Fruit fly (Drosophila melanogaster) whole organism, embryonic: ENCODE measurements around the gene Adgf-C.

Experiments
- Asciz ChIP-seq: fragments of 200-800 bp; sonication (Bioruptor generic); optimal IDR thresholded peaks from 2 replicates; lab custom pipeline; 2017; ENCODE audit warnings: missing biosample characterization, mild to moderate bottlenecking, missing genetic modification characterization, missing genetic modification reagents
- Blimp-1 ChIP-seq: fragments of 200-800 bp; sonication (Bioruptor generic); optimal IDR thresholded peaks from 3 replicates; lab custom pipeline; 2018; ENCODE audit warnings: missing biosample characterization, missing genetic modification characterization, mild to moderate bottlenecking, moderate library complexity, missing genetic modification reagents
- CG10565 ChIP-seq: fragments of 200-800 bp; sonication (Bioruptor generic); optimal IDR thresholded peaks from 3 replicates; lab custom pipeline; 2016; ENCODE audit warnings: missing biosample characterization, mild to moderate bottlenecking, missing genetic modification characterization
- CG10654 ChIP-seq: fragments of 200-800 bp; sonication (Bioruptor generic); optimal IDR thresholded peaks from 2 replicates; lab custom pipeline; 2016; ENCODE audit warnings: missing biosample characterization, missing genetic modification characterization
- CG12659 ChIP-seq: fragments of 200-800 bp; sonication (Bioruptor generic); optimal IDR thresholded peaks from 3 replicates; lab custom pipeline; 2017; ENCODE audit warnings: mild to moderate bottlenecking, missing biosample characterization, missing genetic modification reagents, missing genetic modification characterization
- CG33213 ChIP-seq: fragments of 200-800 bp; sonication (Bioruptor generic); optimal IDR thresholded peaks from 3 replicates; lab custom pipeline; 2016; ENCODE audit warnings: missing biosample characterization, missing genetic modification characterization
- CG3726 ChIP-seq: fragments of 200-800 bp; sonication (Bioruptor generic); IDR thresholded peaks from 3 replicates; pipeline ENCODE4, ENCODE4 v1.3.6; 2022; ENCODE audit warnings: missing biosample characterization, missing genetic modification characterization
- CG4328 ChIP-seq: fragments of 200-800 bp; sonication (Bioruptor generic); optimal IDR thresholded peaks from 3 replicates; lab custom pipeline; 2017; ENCODE audit warnings: missing biosample characterization, missing genetic modification reagents, missing genetic modification characterization
- CG4617 ChIP-seq: fragments of 200-800 bp; sonication (Bioruptor generic); optimal IDR thresholded peaks from 3 replicates; lab custom pipeline; 2016; ENCODE audit warnings: missing biosample characterization, missing genetic modification characterization, borderline replicate concordance
- CG5953 ChIP-seq: fragments of 200-800 bp; sonication (Bioruptor generic); IDR thresholded peaks from 2 replicates; pipeline ENCODE4 v1.3.6; 2022; ENCODE audit warnings: missing biosample characterization, missing genetic modification characterization
- CG6689 ChIP-seq: fragments of 200-800 bp; sonication (Bioruptor generic); IDR thresholded peaks from 2 replicates; pipeline ENCODE4 v1.3.6; 2022; ENCODE audit warnings: missing biosample characterization, missing genetic modification characterization
- CG7839 ChIP-seq: fragments of 200-800 bp; sonication (Bioruptor generic); optimal IDR thresholded peaks from 3 replicates; lab custom pipeline; 2018; ENCODE audit warnings: missing biosample characterization, mild to moderate bottlenecking, missing genetic modification characterization, moderate library complexity
- CG8281 ChIP-seq: fragments of 200-800 bp; sonication (Bioruptor generic); optimal IDR thresholded peaks from 2 replicates; lab custom pipeline; 2018; ENCODE audit warnings: missing biosample characterization, mild to moderate bottlenecking, missing genetic modification characterization, moderate library complexity
- CG8924 ChIP-seq: fragments of 200-800 bp; optimal IDR thresholded peaks from 3 replicates; lab custom pipeline; 2019; ENCODE audit warnings: missing biosample characterization, mild to moderate bottlenecking, missing genetic modification characterization, moderate library complexity
- CG9797 ChIP-seq: fragments of 200-800 bp; sonication (Bioruptor generic); optimal IDR thresholded peaks from 3 replicates; lab custom pipeline; 2018; ENCODE audit warnings: missing biosample characterization, mild to moderate bottlenecking, missing genetic modification characterization
- Dip2 ChIP-seq: fragments of 200-800 bp; sonication (Bioruptor generic); IDR thresholded peaks from 2 replicates; pipeline ENCODE4 v1.3.6; 2022; ENCODE audit warnings: missing biosample characterization, missing genetic modification characterization
- Gug ChIP-seq: fragments of 200-800 bp; sonication (Bioruptor generic); IDR thresholded peaks from 4 replicates; pipeline ENCODE4 v1.3.6; 2022; ENCODE audit warnings: missing biosample characterization, missing genetic modification characterization
- HLHmδ ChIP-seq: fragments of 200-800 bp; sonication (Bioruptor generic); optimal IDR thresholded peaks from 2 replicates; lab custom pipeline; 2018; ENCODE audit warnings: missing biosample characterization, mild to moderate bottlenecking, missing genetic modification characterization, moderate library complexity
- Hey ChIP-seq: fragments of 200-800 bp; sonication (Bioruptor generic); optimal IDR thresholded peaks from 3 replicates; lab custom pipeline; 2018; ENCODE audit warnings: missing biosample characterization, mild to moderate bottlenecking, missing genetic modification characterization
- HmgD ChIP-seq: fragments of 200-800 bp; sonication (Bioruptor generic); optimal IDR thresholded peaks from 3 replicates; lab custom pipeline; 2016; ENCODE audit warnings: missing biosample characterization, missing genetic modification characterization
- Hr39 ChIP-seq: fragments of >200 bp; optimal IDR thresholded peaks from 2 replicates; lab custom pipeline; 2017
- Hr51 ChIP-seq, 2 experiments: fragments of 200-800 bp; sonication (Bioruptor generic); optimal IDR thresholded peaks; 2 replicates in 1 of 2; 3 replicates in 1 of 2; lab custom pipeline; 2016 to 2018; ENCODE audit warnings: missing biosample characterization in 2 of 2, missing genetic modification characterization in 2 of 2, mild to moderate bottlenecking in 1 of 2, moderate library complexity in 1 of 2
- Hr78 ChIP-seq, 2 experiments: fragments of 200-800 bp in 1 of 2; fragments of >200 bp in 1 of 2; sonication (Bioruptor generic) in 1 of 2; optimal IDR thresholded peaks; 2 replicates each; lab custom pipeline; 2017 to 2019; ENCODE audit warnings: missing biosample characterization in 2 of 2, missing genetic modification characterization in 2 of 2, mild to moderate bottlenecking in 1 of 2, moderate library complexity in 1 of 2
- Hsf ChIP-seq: fragments of 200-800 bp; sonication (Bioruptor generic); optimal IDR thresholded peaks from 3 replicates; lab custom pipeline; 2016; ENCODE audit warnings: missing biosample characterization, missing genetic modification characterization
- Jarid2 ChIP-seq: fragments of 200-800 bp; sonication (Bioruptor generic); optimal IDR thresholded peaks from 3 replicates; lab custom pipeline; 2017; ENCODE audit warnings: mild to moderate bottlenecking, missing biosample characterization, missing genetic modification reagents, missing genetic modification characterization
- MESR4 ChIP-seq: fragments of 200-800 bp; sonication (Bioruptor generic); optimal IDR thresholded peaks from 2 replicates; lab custom pipeline; 2018; ENCODE audit warnings: missing biosample characterization, mild to moderate bottlenecking, missing genetic modification characterization, moderate library complexity
- Nf-YA ChIP-seq: fragments of 200-800 bp; sonication (Bioruptor generic); IDR thresholded peaks from 2 replicates; pipeline ENCODE4 v1.3.6; 2022; ENCODE audit warnings: missing biosample characterization, missing genetic modification characterization
- NfI ChIP-seq: fragments of 200-800 bp; sonication (Bioruptor generic); optimal IDR thresholded peaks from 3 replicates; lab custom pipeline; 2018; ENCODE audit warnings: missing biosample characterization, mild to moderate bottlenecking, missing genetic modification characterization, moderate library complexity
- Opbp ChIP-seq: fragments of 200-800 bp; sonication (Bioruptor generic); IDR thresholded peaks from 3 replicates; pipeline ENCODE4 v1.3.6; 2022; ENCODE audit warnings: missing biosample characterization, missing genetic modification characterization; ENCODE audit not compliant: partially characterized antibody
- Sox100B ChIP-seq: fragments of 200-800 bp; sonication (Bioruptor generic); optimal IDR thresholded peaks from 3 replicates; lab custom pipeline; 2018; ENCODE audit warnings: missing biosample characterization, mild to moderate bottlenecking, missing genetic modification characterization
- ap ChIP-seq: fragments of 200-800 bp; sonication (Bioruptor generic); IDR thresholded peaks from 2 replicates; pipeline ENCODE4 v1.3.6; 2022; ENCODE audit warnings: missing biosample characterization, missing genetic modification characterization
- btn ChIP-seq: fragments of 200-800 bp; sonication (Bioruptor generic); optimal IDR thresholded peaks from 2 replicates; lab custom pipeline; 2016; ENCODE audit warnings: missing biosample characterization, missing genetic modification characterization
- ci ChIP-seq: fragments of 200-800 bp; sonication (Bioruptor generic); IDR thresholded peaks from 3 replicates; pipeline ENCODE4 v1.3.6; 2022; ENCODE audit warnings: missing biosample characterization, missing genetic modification characterization
- ewg ChIP-seq: fragments of 200-800 bp; sonication (Bioruptor generic); optimal IDR thresholded peaks from 3 replicates; lab custom pipeline; 2017; ENCODE audit warnings: mild to moderate bottlenecking, missing biosample characterization, missing genetic modification reagents, missing genetic modification characterization
- gcm2 ChIP-seq: fragments of 200-800 bp; sonication (Bioruptor generic); optimal IDR thresholded peaks from 2 replicates; lab custom pipeline; 2016; ENCODE audit warnings: missing biosample characterization, missing genetic modification characterization
- gfzf ChIP-seq: fragments of 200-800 bp; sonication (Bioruptor generic); optimal IDR thresholded peaks from 2 replicates; lab custom pipeline; 2016; ENCODE audit warnings: missing biosample characterization, mild to moderate bottlenecking, missing genetic modification characterization, moderate library complexity
- knrl ChIP-seq: fragments of 200-800 bp; sonication (Bioruptor generic); IDR thresholded peaks from 3 replicates; pipeline ENCODE4 v1.3.6; 2022; ENCODE audit warnings: missing biosample characterization, missing genetic modification characterization; ENCODE audit not compliant: partially characterized antibody
- lilli ChIP-seq: fragments of 200-800 bp; sonication (Bioruptor generic); optimal IDR thresholded peaks from 3 replicates; lab custom pipeline; 2016; ENCODE audit warnings: missing biosample characterization, missing genetic modification characterization
- luna ChIP-seq: fragments of 200-800 bp; sonication (Bioruptor generic); optimal IDR thresholded peaks from 2 replicates; lab custom pipeline; 2016; ENCODE audit warnings: missing biosample characterization, missing genetic modification characterization
- mam ChIP-seq: fragments of 200-800 bp; sonication (Bioruptor generic); optimal IDR thresholded peaks from 3 replicates; lab custom pipeline; 2016; ENCODE audit warnings: missing biosample characterization, missing genetic modification characterization
- org-1 ChIP-seq: fragments of 200-800 bp; sonication (Bioruptor generic); optimal IDR thresholded peaks from 2 replicates; lab custom pipeline; 2017; ENCODE audit warnings: missing biosample characterization, missing genetic modification characterization
- pan ChIP-seq, 4 experiments: fragments of >200 bp in 3 of 4; fragments of 200-800 bp in 1 of 4; sonication (Bioruptor generic) in 1 of 4; optimal IDR thresholded peaks in 3 of 4; IDR thresholded peaks in 1 of 4; 2 replicates each; pipeline versions ENCODE4 v1.3.6 to Lab custom; 2017 to 2022; ENCODE audit warnings: missing biosample characterization in 2 of 4, missing genetic modification characterization in 2 of 4, mixed read lengths in 1 of 4
- pita ChIP-seq: fragments of 200-800 bp; sonication (Bioruptor generic); optimal IDR thresholded peaks from 2 replicates; lab custom pipeline; 2017; ENCODE audit warnings: missing biosample characterization, mild to moderate bottlenecking, missing genetic modification characterization
- pnt ChIP-seq: fragments of 200-800 bp; sonication (Bioruptor generic); optimal IDR thresholded peaks from 3 replicates; lab custom pipeline; 2016; ENCODE audit warnings: missing biosample characterization, missing genetic modification characterization
- pzg ChIP-seq: fragments of 200-800 bp; sonication (Bioruptor generic); optimal IDR thresholded peaks from 3 replicates; lab custom pipeline; 2018; ENCODE audit warnings: missing biosample characterization, mild to moderate bottlenecking, missing genetic modification characterization, moderate library complexity
- scrt ChIP-seq: fragments of 200-800 bp; sonication (Bioruptor generic); optimal IDR thresholded peaks from 2 replicates; lab custom pipeline; 2018; ENCODE audit warnings: missing biosample characterization, mild to moderate bottlenecking, missing genetic modification characterization, moderate library complexity
- tin ChIP-seq: fragments of 200-800 bp; sonication (Bioruptor generic); optimal IDR thresholded peaks from 3 replicates; lab custom pipeline; 2016; ENCODE audit warnings: missing biosample characterization, missing genetic modification characterization
- tna ChIP-seq: fragments of 200-800 bp; sonication (Bioruptor generic); IDR thresholded peaks from 2 replicates; pipeline ENCODE4 v1.3.6; 2022; ENCODE audit warnings: missing biosample characterization, missing genetic modification characterization; ENCODE audit not compliant: partially characterized antibody
- trem ChIP-seq: fragments of 200-800 bp; optimal IDR thresholded peaks from 3 replicates; lab custom pipeline; 2019; ENCODE audit warnings: missing biosample characterization, mild to moderate bottlenecking, missing genetic modification characterization, moderate library complexity

Adgf-C gene

dm6 chr3R:13682994-13683623 lies 23.4 kb upstream of the Adgf-C start (continued):
- TF ChIP-seq mam (no peak), luna (no peak), CG12659 (GFP tag; lab: Kevin White, UChicago) (no peak), MESR4 (GFP tag; lab: Kevin White, UChicago) (peak; percentile 99), Nf-YA (GFP tag; lab: Robert Waterston, UW) (no peak), Asciz (no peak), Hey (tag; lab: Kevin White, UChicago) (no peak), pita (no peak), CG8924 (tag; lab: Kevin White, UChicago) (no peak), pnt (no peak), Dip2 (GFP tag; lab: Robert Waterston, UW) (no peak), pan (optimal IDR thresholded peaks at IDR 0.05; lab: Kevin White, UChicago) (no peak), pan (GFP tag; optimal IDR thresholded peaks at IDR 0.05 in 1 of 2, IDR thresholded peaks at IDR 0.05 in 1 of 2) (no peak), CG10654 (GFP tag; lab: Kevin White, UChicago) (no peak), CG4328 (GFP tag; lab: Kevin White, UChicago) (no peak), Blimp-1 (no peak), pzg (GFP tag; lab: Kevin White, UChicago) (peak; percentile 63), CG33213 (GFP tag; lab: Kevin White, UChicago) (peak; percentile 40), CG9797 (GFP tag; lab: Kevin White, UChicago) (peak; percentile 86), Sox100B (GFP tag; lab: Kevin White, UChicago) (no peak), HmgD (GFP tag; lab: Kevin White, UChicago) (peak; percentile 15), ci (GFP tag; lab: Robert Waterston, UW) (peak; percentile 41; the same call in 1 of the 3 replicates), Hr78 (GFP tag; optimal IDR thresholded peaks at IDR 0.05; lab: Kevin White, UChicago) (no peak), tna (GFP tag; lab: Robert Waterston, UW) (0 out of 2 replicates have a peak, but pooled peaks have one; percentile 31), tin (GFP tag; lab: Kevin White, UChicago) (no peak), Opbp (GFP tag; lab: Robert Waterston, UW) (no peak), scrt (no peak), CG8281 (tag; lab: Kevin White, UChicago) (no peak), gfzf (GFP tag; lab: Kevin White, UChicago) (peak; percentile 86), ap (GFP tag; lab: Robert Waterston, UW) (no peak), CG6689 (GFP tag; lab: Robert Waterston, UW) (no peak), NfI (GFP tag; lab: Kevin White, UChicago) (no peak), btn (GFP tag; lab: Kevin White, UChicago) (no peak), HLHmδ (GFP tag; lab: Kevin White, UChicago) (peak; percentile 61), gcm2 (GFP tag; lab: Kevin White, UChicago) (no peak), CG4617 (peak; percentile 38), ewg (GFP tag; lab: Kevin White, UChicago) (no peak), lilli (GFP tag; lab: Kevin White, UChicago) (peak; percentile 1), CG7839 (no peak), Hr51 (GFP tag; optimal IDR thresholded peaks at IDR 0.05; lab: Kevin White, UChicago) (no peak), CG5953 (GFP tag; lab: Robert Waterston, UW) (no peak), trem (peak; percentile 7), Gug (GFP tag; lab: Robert Waterston, UW) (no peak), CG3726 (no peak), knrl (GFP tag; lab: Robert Waterston, UW) (0 out of 3 replicates have a peak, but pooled peaks have one; percentile 21), Hr39 (lab: Kevin White, UChicago) (no peak), Hsf (GFP tag; lab: Kevin White, UChicago) (no peak), Jarid2 (peak; percentile 12), org-1 (GFP tag; lab: Kevin White, UChicago) (no peak), CG10565 (no peak)
